Fruit fly (Drosophila melanogaster): ENCODE results near the gene Oat.

Gene Oat

dm6 chr3L:19612172-19612571, 37.5 kb downstream of the Oat start, which contains the start of the genes Lon and PIG-F (continued):
- TF ChIP-seq eve (GFP tag; optimal IDR thresholded peaks at IDR 0.05): peak in 1 of 2 experiments; percentile 71
- TF ChIP-seq MTF-1 (GFP tag; optimal IDR thresholded peaks at IDR 0.05; ENCODE audit: borderline replicate concordance): peak; percentile 96
- peak; percentile 98 for TF ChIP-seq Ada2b (GFP tag; IDR thresholded peaks at IDR 0.05)
- peak; percentile 51; the same call in 1 of the 2 replicates for TF ChIP-seq unc-4 (GFP tag; IDR thresholded peaks at IDR 0.05; ENCODE audit: partially characterized antibody)
- peak; percentile 98 for TF ChIP-seq CG4707 (GFP tag; optimal IDR thresholded peaks at IDR 0.05)
- peak; percentile 100 for TF ChIP-seq CG10267 (tag; optimal IDR thresholded peaks at IDR 0.05)
- TF ChIP-seq fru (optimal IDR thresholded peaks at IDR 0.05): no peak
- peak; percentile 100 for TF ChIP-seq CG7839 (tag; optimal IDR thresholded peaks at IDR 0.05)
- TF ChIP-seq CG8478 (optimal IDR thresholded peaks at IDR 0.05): no peak
- TF ChIP-seq fd3F (GFP tag; optimal IDR thresholded peaks at IDR 0.05): peak; percentile 99
- TF ChIP-seq CG32772 (GFP tag; IDR thresholded peaks at IDR 0.05): peak; percentile 98
- peak; percentile 99 for TF ChIP-seq HHEX (GFP tag; optimal IDR thresholded peaks at IDR 0.05)
- TF ChIP-seq CG34376 (GFP tag; optimal IDR thresholded peaks at IDR 0.05): peak; percentile 99
- TF ChIP-seq emc (GFP tag; optimal IDR thresholded peaks at IDR 0.05): peak; percentile 95
- TF ChIP-seq BEAF-32 (GFP tag; optimal IDR thresholded peaks at IDR 0.05): peak; percentile 47
- peak; percentile 99 for TF ChIP-seq Dbx (GFP tag; IDR thresholded peaks at IDR 0.05)
- peak; percentile 98 for TF ChIP-seq trh (GFP tag; optimal IDR thresholded peaks at IDR 0.05)
- TF ChIP-seq Hmr (GFP tag; optimal IDR thresholded peaks at IDR 0.05): peak; percentile 99
- peak; percentile 97 for TF ChIP-seq jigr1 (GFP tag; IDR thresholded peaks at IDR 0.05)
- TF ChIP-seq NFAT (GFP tag; IDR thresholded peaks at IDR 0.05): peak; percentile 98
- TF ChIP-seq bowl (GFP tag; IDR thresholded peaks at IDR 0.05): peak; percentile 92
- TF ChIP-seq H15 (GFP tag; IDR thresholded peaks at IDR 0.05): peak; percentile 98
- peak; percentile 79 for TF ChIP-seq Dip2 (GFP tag; IDR thresholded peaks at IDR 0.05)
- no peak for TF ChIP-seq yki (optimal IDR thresholded peaks at IDR 0.05)
- TF ChIP-seq Deaf1 (tag; optimal IDR thresholded peaks at IDR 0.05): peak; percentile 88
- TF ChIP-seq CG42726 (GFP tag; IDR thresholded peaks at IDR 0.05; ENCODE audit: partially characterized antibody): 0 out of 2 replicates have a peak, but pooled peaks have one; percentile 32
- TF ChIP-seq ro (GFP tag; IDR thresholded peaks at IDR 0.05): peak; percentile 97
- peak; percentile 99 for TF ChIP-seq zen (tag; optimal IDR thresholded peaks at IDR 0.05)
- TF ChIP-seq Hsf (GFP tag; optimal IDR thresholded peaks at IDR 0.05): peak; percentile 99
- peak; percentile 98 for TF ChIP-seq Rx (GFP tag; IDR thresholded peaks at IDR 0.05)
- peak; percentile 93 for TF ChIP-seq NK7.1 (GFP tag; optimal IDR thresholded peaks at IDR 0.05)
- TF ChIP-seq CG13424 (tag; optimal IDR thresholded peaks at IDR 0.05): peak; percentile 100
- TF ChIP-seq ase (GFP tag; IDR thresholded peaks at IDR 0.05): peak; percentile 98
- TF ChIP-seq tio (GFP tag; optimal IDR thresholded peaks at IDR 0.05): peak; percentile 100
- peak; percentile 99 for TF ChIP-seq CG12104 (GFP tag; optimal IDR thresholded peaks at IDR 0.05)
- peak; percentile 99 for TF ChIP-seq CG30431 (GFP tag; optimal IDR thresholded peaks at IDR 0.05)
- peak; percentile 96 for TF ChIP-seq CG12219 (GFP tag; optimal IDR thresholded peaks at IDR 0.05)
- peak; percentile 99 for TF ChIP-seq Xbp1 (GFP tag; optimal IDR thresholded peaks at IDR 0.05)
- TF ChIP-seq toy (GFP tag; IDR thresholded peaks at IDR 0.05): peak; percentile 96
- peak; percentile 93 for TF ChIP-seq her (GFP tag; optimal IDR thresholded peaks at IDR 0.05)
- peak; percentile 97 for TF ChIP-seq Blimp-1 (GFP tag; optimal IDR thresholded peaks at IDR 0.05)
- peak; percentile 99 for TF ChIP-seq CG6689 (GFP tag; IDR thresholded peaks at IDR 0.05)
- TF ChIP-seq CG11398 (GFP tag; optimal IDR thresholded peaks at IDR 0.05): peak; percentile 94
- peak; percentile 95 for TF ChIP-seq Ets97D (GFP tag; optimal IDR thresholded peaks at IDR 0.05)
- TF ChIP-seq sr (GFP tag; IDR thresholded peaks at IDR 0.05): peak; percentile 83; the same call in 2 of the 3 replicates
- TF ChIP-seq tx (GFP tag; optimal IDR thresholded peaks at IDR 0.05): peak; percentile 98
- TF ChIP-seq Hr51 (GFP tag; optimal IDR thresholded peaks at IDR 0.05): peak; percentile 99
- TF ChIP-seq cad (GFP tag; optimal IDR thresholded peaks at IDR 0.05): no peak
- TF ChIP-seq CG31388 (GFP tag; optimal IDR thresholded peaks at IDR 0.05): peak; percentile 98
- TF ChIP-seq CG10209 (GFP tag; optimal IDR thresholded peaks at IDR 0.05): peak; percentile 99
- TF ChIP-seq CG5245 (GFP tag; optimal IDR thresholded peaks at IDR 0.05): peak; percentile 98
- TF ChIP-seq mirr (GFP tag; optimal IDR thresholded peaks at IDR 0.05): peak; percentile 95

Data from whole organism, embryonic.